Worm (Caenorhabditis elegans) whole organism, L4 larva: ENCODE results near the gene skpo-1.

ENCODE experiments used
- ceh-62 ChIP-seq: sonication (generic microtip); optimal IDR thresholded peaks from 2 replicates; lab custom pipeline; 2017; ENCODE audit warnings: missing biosample characterization, missing genetic modification characterization
- jun-1 ChIP-seq: fragments of 150-350 bp; optimal IDR thresholded peaks from 2 replicates; lab custom pipeline; 2014; ENCODE audit warnings: missing biosample characterization, missing genetic modification reagents, missing genetic modification characterization
- lin-39 ChIP-seq: fragments of 150-350 bp; optimal IDR thresholded peaks from 2 replicates; lab custom pipeline; 2014; ENCODE audit warnings: missing biosample characterization, missing genetic modification reagents, missing genetic modification characterization
- lsy-2 ChIP-seq, 2 experiments: fragments of 150-350 bp in 1 of 2; sonication (generic microtip) in 1 of 2; optimal IDR thresholded peaks; 2 replicates each; lab custom pipeline; 2014 to 2017; ENCODE audit warnings: missing biosample characterization in 2 of 2, missing genetic modification characterization in 2 of 2
- nhr-237 ChIP-seq: sonication (generic microtip); optimal IDR thresholded peaks from 2 replicates; lab custom pipeline; 2017; ENCODE audit warnings: missing biosample characterization, missing genetic modification characterization
- nhr-76 ChIP-seq: fragments of 150-350 bp; optimal IDR thresholded peaks from 2 replicates; lab custom pipeline; 2014; ENCODE audit warnings: missing biosample characterization, missing genetic modification characterization
- skn-1 ChIP-seq: fragments of 150-350 bp; optimal IDR thresholded peaks from 2 replicates; lab custom pipeline; 2014; ENCODE audit warnings: missing biosample characterization, missing genetic modification characterization
- snpc-4 ChIP-seq: fragments of 150-350 bp; optimal IDR thresholded peaks from 2 replicates; lab custom pipeline; 2014; ENCODE audit warnings: missing biosample characterization, missing genetic modification characterization
- spr-3 ChIP-seq: fragments of 200-800 bp; sonication (Bioruptor generic); optimal IDR thresholded peaks from 2 replicates; lab custom pipeline; 2018; ENCODE audit warnings: mild to moderate bottlenecking, missing genetic modification characterization, missing compliant biosample characterization
- unc-39 ChIP-seq: sonication (generic microtip); optimal IDR thresholded peaks from 2 replicates; lab custom pipeline; 2017; ENCODE audit warnings: missing biosample characterization, missing genetic modification characterization

- no peak for TF ChIP-seq lin-39 (tag; lab: Kevin White, UChicago)
- no peak for TF ChIP-seq nhr-76 (tag; lab: Kevin White, UChicago)
- TF ChIP-seq ceh-62 (tag; lab: Kevin White, UChicago), result no peak
- TF ChIP-seq snpc-4 (tag; lab: Kevin White, UChicago), result no peak
- TF ChIP-seq unc-39 (tag; lab: Kevin White, UChicago), result no peak
- TF ChIP-seq jun-1, result no peak
- no peak for TF ChIP-seq nhr-237
- no peak for TF ChIP-seq lsy-2 (tag; optimal IDR thresholded peaks at IDR 0.05; lab: Kevin White, UChicago)
- no peak for TF ChIP-seq spr-3 (GFP tag; lab: Kevin White, UChicago)
- TF ChIP-seq skn-1, result no peak
Measured at ce11 chrII:8370194-8370593, 34.5 kb downstream of the skpo-1 start.
